Fruit fly (Drosophila melanogaster) whole organism, prepupa: ENCODE results near the gene CG11555.
A peak's percentile ranks its signal among the peaks of the same experiment; 100 is the strongest.

ENCODE experiments used
- Blimp-1 ChIP-seq: fragments of 200-800 bp; sonication (Bioruptor generic); optimal IDR thresholded peaks from 3 replicates; lab custom pipeline; 2017; ENCODE audit warnings: missing biosample characterization, missing genetic modification characterization, mild to moderate bottlenecking, moderate library complexity, missing genetic modification reagents
- CG10631 ChIP-seq: fragments of 200-800 bp; sonication (Bioruptor generic); optimal IDR thresholded peaks from 2 replicates; lab custom pipeline; 2016; ENCODE audit warnings: missing biosample characterization, missing genetic modification characterization
- CG11294 ChIP-seq: fragments of 200-800 bp; sonication (Bioruptor generic); IDR thresholded peaks from 2 replicates; pipeline ENCODE4 v1.3.6; 2022; ENCODE audit warnings: missing biosample characterization, missing genetic modification characterization
- CG11762 ChIP-seq: fragments of 200-800 bp; sonication (Bioruptor generic); optimal IDR thresholded peaks from 3 replicates; lab custom pipeline; 2016; ENCODE audit warnings: missing biosample characterization, missing genetic modification characterization; ENCODE audit not compliant: insufficient read depth
- CG11902 ChIP-seq: fragments of 200-800 bp; sonication (Bioruptor generic); optimal IDR thresholded peaks from 3 replicates; lab custom pipeline; 2016; ENCODE audit warnings: missing biosample characterization, missing genetic modification characterization
- CG15336 ChIP-seq: fragments of 200-800 bp; sonication (Bioruptor generic); IDR thresholded peaks from 2 replicates; pipeline ENCODE4 v1.3.6; 2022; ENCODE audit warnings: missing biosample characterization, missing genetic modification characterization
- CG16779 ChIP-seq: fragments of 200-800 bp; sonication (Bioruptor generic); optimal IDR thresholded peaks from 3 replicates; lab custom pipeline; 2017; ENCODE audit warnings: missing biosample characterization, mild to moderate bottlenecking, missing genetic modification characterization
- CG3032 ChIP-seq: fragments of 200-800 bp; optimal IDR thresholded peaks from 2 replicates; lab custom pipeline; 2019; ENCODE audit warnings: missing biosample characterization, mild to moderate bottlenecking, missing genetic modification characterization, moderate library complexity
- CG31627 ChIP-seq: fragments of 200-800 bp; sonication (Bioruptor generic); optimal IDR thresholded peaks from 3 replicates; lab custom pipeline; 2016; ENCODE audit warnings: missing biosample characterization, missing genetic modification characterization
- CG32006 ChIP-seq: fragments of 200-800 bp; sonication (Bioruptor generic); optimal IDR thresholded peaks from 3 replicates; lab custom pipeline; 2017; ENCODE audit warnings: missing biosample characterization, mild to moderate bottlenecking, missing genetic modification characterization
- CG34406 ChIP-seq: fragments of 200-800 bp; sonication (Bioruptor generic); optimal IDR thresholded peaks from 3 replicates; lab custom pipeline; 2016; ENCODE audit warnings: missing biosample characterization, missing genetic modification characterization
- CG3919 ChIP-seq: fragments of 200-800 bp; sonication (Bioruptor generic); optimal IDR thresholded peaks from 3 replicates; lab custom pipeline; 2016; ENCODE audit warnings: missing biosample characterization, missing genetic modification characterization
- CG4318 ChIP-seq: fragments of 200-800 bp; sonication (Bioruptor generic); optimal IDR thresholded peaks from 3 replicates; lab custom pipeline; 2017; ENCODE audit warnings: missing biosample characterization, mild to moderate bottlenecking, missing genetic modification characterization
- CG6163 ChIP-seq: fragments of 200-800 bp; sonication (Bioruptor generic); IDR thresholded peaks from 3 replicates; pipeline ENCODE4 v1.3.6; 2022; ENCODE audit warnings: missing biosample characterization, missing genetic modification characterization
- CG6276 ChIP-seq: fragments of 200-800 bp; sonication (Bioruptor generic); optimal IDR thresholded peaks from 2 replicates; lab custom pipeline; 2017; ENCODE audit warnings: missing biosample characterization, mild to moderate bottlenecking, missing genetic modification characterization
- CG6808 ChIP-seq: fragments of 200-800 bp; sonication (Bioruptor generic); optimal IDR thresholded peaks from 3 replicates; lab custom pipeline; 2017; ENCODE audit warnings: missing biosample characterization, missing genetic modification characterization, mild to moderate bottlenecking, moderate library complexity, missing genetic modification reagents
- CG6854 ChIP-seq: fragments of 200-800 bp; sonication (Bioruptor generic); optimal IDR thresholded peaks from 2 replicates; lab custom pipeline; 2017; ENCODE audit warnings: missing biosample characterization, mild to moderate bottlenecking, missing genetic modification characterization
- CG8119 ChIP-seq: fragments of 200-800 bp; sonication (Bioruptor generic); IDR thresholded peaks from 3 replicates; pipeline ENCODE4 v1.3.6; 2022; ENCODE audit warnings: missing biosample characterization, missing genetic modification characterization
- CG8632 ChIP-seq: fragments of 200-800 bp; sonication (Bioruptor generic); optimal IDR thresholded peaks from 3 replicates; lab custom pipeline; 2016; ENCODE audit warnings: missing biosample characterization, missing genetic modification characterization
- Eip75B ChIP-seq: fragments of 200-800 bp; sonication (Bioruptor generic); optimal IDR thresholded peaks from 3 replicates; lab custom pipeline; 2016; ENCODE audit warnings: missing biosample characterization, missing genetic modification characterization
- Eip78C ChIP-seq: fragments of 200-800 bp; sonication (Bioruptor generic); peaks from one replicate; lab custom pipeline; 2016; ENCODE audit warnings: missing biosample characterization, missing genetic modification characterization
- Eip93F ChIP-seq: fragments of 200-800 bp; sonication (Bioruptor generic); optimal IDR thresholded peaks from 2 replicates; lab custom pipeline; 2016; ENCODE audit warnings: missing biosample characterization, mild to moderate bottlenecking, missing genetic modification characterization
- Ets21C ChIP-seq: fragments of 200-800 bp; sonication (Bioruptor generic); optimal IDR thresholded peaks from 3 replicates; lab custom pipeline; 2016; ENCODE audit warnings: missing biosample characterization, missing genetic modification characterization
- Ets96B ChIP-seq: fragments of 200-800 bp; optimal IDR thresholded peaks from 2 replicates; lab custom pipeline; 2019; ENCODE audit warnings: missing biosample characterization, mild to moderate bottlenecking, missing genetic modification characterization, moderate library complexity
- Gug ChIP-seq: fragments of 200-800 bp; sonication (Bioruptor generic); IDR thresholded peaks from 2 replicates; pipeline ENCODE4 v1.3.6; 2022; ENCODE audit warnings: missing biosample characterization, missing genetic modification characterization
- Hr38 ChIP-seq: sonication (Bioruptor generic); optimal IDR thresholded peaks from 2 replicates; lab custom pipeline; 2016; ENCODE audit warnings: missing biosample characterization, missing genetic modification characterization
- Hr4 ChIP-seq: fragments of 200-800 bp; sonication (Bioruptor generic); optimal IDR thresholded peaks from 3 replicates; lab custom pipeline; 2016; ENCODE audit warnings: missing biosample characterization, missing genetic modification characterization
- Lpt ChIP-seq: fragments of 200-800 bp; sonication (Bioruptor generic); optimal IDR thresholded peaks from 3 replicates; lab custom pipeline; 2016; ENCODE audit warnings: missing biosample characterization, missing genetic modification characterization
- OdsH ChIP-seq: fragments of 200-800 bp; sonication (Bioruptor generic); optimal IDR thresholded peaks from 3 replicates; lab custom pipeline; 2016; ENCODE audit warnings: missing biosample characterization, missing genetic modification characterization
- Smox ChIP-seq: fragments of 200-800 bp; sonication (Bioruptor generic); optimal IDR thresholded peaks from 3 replicates; lab custom pipeline; 2016; ENCODE audit warnings: missing biosample characterization, missing genetic modification characterization
- Sox14 ChIP-seq: fragments of 200-800 bp; sonication (Bioruptor generic); optimal IDR thresholded peaks from 3 replicates; lab custom pipeline; 2016; ENCODE audit warnings: missing biosample characterization, missing genetic modification characterization
- acj6 ChIP-seq: fragments of 200-800 bp; sonication (Bioruptor generic); optimal IDR thresholded peaks from 3 replicates; lab custom pipeline; 2016; ENCODE audit warnings: missing biosample characterization, missing genetic modification characterization
- dac ChIP-seq: fragments of 200-800 bp; sonication (Bioruptor generic); optimal IDR thresholded peaks from 2 replicates; lab custom pipeline; 2017; ENCODE audit warnings: missing biosample characterization, mild to moderate bottlenecking, missing genetic modification characterization
- dsx ChIP-seq: fragments of 200-800 bp; optimal IDR thresholded peaks from 3 replicates; lab custom pipeline; 2019; ENCODE audit warnings: missing biosample characterization, mild to moderate bottlenecking, missing genetic modification characterization, moderate library complexity; ENCODE audit not compliant: poor library complexity, severe bottlenecking
- eg ChIP-seq: fragments of 200-800 bp; sonication (Bioruptor generic); IDR thresholded peaks from 3 replicates; pipeline ENCODE4 v1.3.6; 2022; ENCODE audit warnings: missing biosample characterization, missing genetic modification characterization
- esn ChIP-seq: fragments of 200-800 bp; sonication (Bioruptor generic); optimal IDR thresholded peaks from 2 replicates; lab custom pipeline; 2016; ENCODE audit warnings: missing biosample characterization, mild to moderate bottlenecking, missing genetic modification characterization, moderate library complexity
- fd85E ChIP-seq: fragments of 200-800 bp; sonication (Bioruptor generic); optimal IDR thresholded peaks from 3 replicates; lab custom pipeline; 2016; ENCODE audit warnings: missing biosample characterization, missing genetic modification characterization
- fkh ChIP-seq: fragments of 200-800 bp; sonication (Bioruptor generic); optimal IDR thresholded peaks from 3 replicates; lab custom pipeline; 2017; ENCODE audit warnings: missing biosample characterization, mild to moderate bottlenecking, missing genetic modification characterization, moderate library complexity
- lz ChIP-seq: fragments of 200-800 bp; sonication (Bioruptor generic); optimal IDR thresholded peaks from 3 replicates; lab custom pipeline; 2016; ENCODE audit warnings: missing biosample characterization, missing genetic modification characterization
- net ChIP-seq: fragments of 200-800 bp; sonication (Bioruptor generic); optimal IDR thresholded peaks from 3 replicates; lab custom pipeline; 2016; ENCODE audit warnings: missing biosample characterization, missing genetic modification characterization
- ss ChIP-seq, 2 experiments: fragments of 200-800 bp; sonication (Bioruptor generic); optimal IDR thresholded peaks; 2 replicates in 1 of 2; 3 replicates in 1 of 2; lab custom pipeline; 2017 to 2018; ENCODE audit warnings: mild to moderate bottlenecking in 2 of 2, missing biosample characterization in 2 of 2, missing genetic modification characterization in 2 of 2, moderate library complexity in 1 of 2
- svp ChIP-seq: fragments of 200-800 bp; sonication (Bioruptor generic); peaks from one replicate; lab custom pipeline; 2016; ENCODE audit warnings: missing biosample characterization, missing genetic modification characterization
- topi ChIP-seq: fragments of 200-800 bp; sonication (Bioruptor generic); optimal IDR thresholded peaks from 3 replicates; lab custom pipeline; 2016; ENCODE audit warnings: missing biosample characterization, missing genetic modification characterization

The CG11555 gene

dm6 chr2L:240176-240769 is 33.4 kb upstream of the CG11555 start:
- TF ChIP-seq Blimp-1 (GFP tag; lab: Kevin White, UChicago), result no peak
- TF ChIP-seq Hr38 (GFP tag; lab: Kevin White, UChicago), result no peak
- TF ChIP-seq fd85E, result no peak
- no peak for TF ChIP-seq CG11902
- no peak for TF ChIP-seq CG8632 (GFP tag; lab: Kevin White, UChicago)
- TF ChIP-seq dac (GFP tag; lab: Kevin White, UChicago), result no peak
- no peak for TF ChIP-seq Eip78C
- no peak for TF ChIP-seq eg
- no peak for TF ChIP-seq CG16779 (tag; lab: Kevin White, UChicago)
- no peak for TF ChIP-seq Eip75B
- no peak for TF ChIP-seq Lpt (GFP tag; lab: Kevin White, UChicago)
- TF ChIP-seq CG6854, result no peak
- TF ChIP-seq, all 60 proteins: peak for 0

- no peak for TF ChIP-seq CG3032 (tag; lab: Kevin White, UChicago)
- TF ChIP-seq dac (GFP tag; lab: Kevin White, UChicago), result no peak
- TF ChIP-seq CG34406 (GFP tag; lab: Kevin White, UChicago), result no peak
- TF ChIP-seq CG8632 (GFP tag; lab: Kevin White, UChicago), result no peak
- TF ChIP-seq CG16779 (tag; lab: Kevin White, UChicago), result no peak
- no peak for TF ChIP-seq Gug (GFP tag; lab: Robert Waterston, UW)
- TF ChIP-seq OdsH (GFP tag; lab: Kevin White, UChicago), result no peak
- TF ChIP-seq esn (GFP tag; lab: Kevin White, UChicago), result no peak
- no peak for TF ChIP-seq Smox (GFP tag; lab: Kevin White, UChicago)
- no peak for TF ChIP-seq CG11762 (GFP tag; lab: Kevin White, UChicago)
- TF ChIP-seq topi, result no peak
These were observed 32.2 kb upstream of the CG11555 start for dm6 chr2L:241415-241814.

- TF ChIP-seq Hr38 (GFP tag; lab: Kevin White, UChicago) (no peak), ss (GFP tag; optimal IDR thresholded peaks at IDR 0.05; lab: Kevin White, UChicago) (no peak), net (GFP tag; lab: Kevin White, UChicago) (no peak), CG3919 (GFP tag; lab: Kevin White, UChicago) (no peak), CG8119 (GFP tag; lab: Robert Waterston, UW) (no peak), CG11294 (no peak), fkh (GFP tag; lab: Kevin White, UChicago) (no peak), CG32006 (GFP tag; lab: Kevin White, UChicago) (no peak), Lpt (GFP tag; lab: Kevin White, UChicago) (no peak), CG16779 (tag; lab: Kevin White, UChicago) (no peak), CG6854 (no peak), dac (GFP tag; lab: Kevin White, UChicago) (no peak), topi (no peak), fd85E (no peak)
These were observed 30.5 kb upstream of the CG11555 start for dm6 chr2L:243123-243522.

- TF ChIP-seq CG6276 (peak; percentile 79), CG32006 (GFP tag; lab: Kevin White, UChicago) (peak; percentile 88), CG8632 (GFP tag; lab: Kevin White, UChicago) (no peak), acj6 (GFP tag; lab: Kevin White, UChicago) (no peak), Sox14 (GFP tag; lab: Kevin White, UChicago) (no peak), CG4318 (GFP tag; lab: Kevin White, UChicago) (peak; percentile 76), CG10631 (GFP tag; lab: Kevin White, UChicago) (peak; percentile 28), CG8119 (GFP tag; lab: Robert Waterston, UW) (peak; percentile 93), Gug (GFP tag; lab: Robert Waterston, UW) (peak; percentile 64), CG3032 (tag; lab: Kevin White, UChicago) (no peak), CG6163 (GFP tag; lab: Robert Waterston, UW) (peak; percentile 78), CG11294 (peak; percentile 37; the same call in 1 of the 2 replicates), dac (GFP tag; lab: Kevin White, UChicago) (peak; percentile 63), Lpt (GFP tag; lab: Kevin White, UChicago) (peak; percentile 80), eg (peak; percentile 90), esn (GFP tag; lab: Kevin White, UChicago) (no peak), Hr4 (GFP tag; lab: Kevin White, UChicago) (peak; percentile 27), Ets96B (tag; lab: Kevin White, UChicago) (no peak), Blimp-1 (GFP tag; lab: Kevin White, UChicago) (no peak), svp (GFP tag; lab: Kevin White, UChicago) (no peak), CG15336 (GFP tag; lab: Robert Waterston, UW) (peak; percentile 92), CG6808 (GFP tag; lab: Kevin White, UChicago) (no peak), lz (GFP tag; lab: Kevin White, UChicago) (no peak), Ets21C (no peak), CG16779 (tag; lab: Kevin White, UChicago) (peak; percentile 11), net (GFP tag; lab: Kevin White, UChicago) (peak; percentile 50), dsx (GFP tag; lab: Kevin White, UChicago) (no peak), CG11902 (no peak), Eip93F (GFP tag; lab: Kevin White, UChicago) (no peak), CG31627 (GFP tag; lab: Kevin White, UChicago) (no peak)
- TF ChIP-seq, all 60 proteins: peak for 15
These were observed 29.8 kb upstream of the CG11555 start for dm6 chr2L:243819-244218.
